Worm (Caenorhabditis elegans) whole organism, L4 larva: Measurements from ENCODE around the gene kqt-1.
A peak's percentile ranks its signal among the peaks of the same experiment; 100 is the strongest.

Experiments
- R02D3.7 ChIP-seq: fragments of 150-350 bp; sonication (generic microtip); optimal IDR thresholded peaks from 3 replicates; lab custom pipeline; 2014; ENCODE audit warnings: missing biosample characterization, missing genetic modification characterization
- aha-1 ChIP-seq: fragments of 150-350 bp; peaks from one replicate; lab custom pipeline; 2014; ENCODE audit warnings: missing biosample characterization, missing genetic modification characterization
- lin-15B ChIP-seq: fragments of 150-350 bp; sonication (generic microtip); optimal IDR thresholded peaks from 3 replicates; lab custom pipeline; 2014; ENCODE audit warnings: missing biosample characterization, missing genetic modification characterization
- mep-1 ChIP-seq: fragments of 150-350 bp; sonication (generic microtip); optimal IDR thresholded peaks from 3 replicates; lab custom pipeline; 2014; ENCODE audit warnings: missing biosample characterization, missing genetic modification characterization
- skn-1 ChIP-seq: fragments of 150-350 bp; optimal IDR thresholded peaks from 2 replicates; lab custom pipeline; 2014; ENCODE audit warnings: missing biosample characterization, missing genetic modification characterization
- unc-62 ChIP-seq, 3 experiments: fragments of 150-350 bp in 1 of 3; sonication (generic microtip); optimal IDR thresholded peaks in 2 of 3; peaks in 1 of 3; 1 replicate in 1 of 3; 2 replicates in 2 of 3; lab custom pipeline; 2014 to 2017; ENCODE audit warnings: missing biosample characterization in 3 of 3, missing genetic modification characterization in 3 of 3, missing genetic modification reagents in 3 of 3, missing genotype in 1 of 3
- zag-1 ChIP-seq: fragments of 150-350 bp; optimal IDR thresholded peaks from 2 replicates; lab custom pipeline; 2014; ENCODE audit warnings: missing biosample characterization, missing genetic modification characterization

DNA sequence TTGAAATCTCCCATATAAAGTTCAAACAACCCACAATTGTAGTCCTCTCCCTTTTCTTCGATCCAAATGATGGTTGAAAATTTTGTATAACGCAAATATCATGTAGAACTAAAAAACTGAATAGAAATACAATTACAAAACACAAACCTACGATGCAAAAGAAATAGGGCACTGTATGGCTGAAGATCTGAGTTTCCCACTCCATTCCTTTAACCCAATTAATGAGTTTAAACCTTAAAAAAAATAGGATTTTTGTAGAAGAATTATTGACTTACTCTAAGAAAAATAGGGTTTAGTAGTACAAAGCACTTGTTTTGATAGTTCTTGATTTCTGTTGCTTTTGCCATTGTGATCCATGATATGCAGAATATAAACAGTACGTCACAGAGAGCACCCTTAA lies 35.4 kb upstream of the kqt-1 start:
- TF ChIP-seq unc-62 (GFP tag; optimal IDR thresholded peaks at IDR 0.05 in 1 of 2; lab: Kevin White, UChicago) (peak in 1 of 2 experiments; percentile 93), unc-62 (tag; optimal IDR thresholded peaks at IDR 0.05; lab: Kevin White, UChicago) (no peak), zag-1 (tag; lab: Kevin White, UChicago) (no peak), mep-1 (tag; lab: Kevin White, UChicago) (no peak), skn-1 (tag; lab: Kevin White, UChicago) (no peak), lin-15B (no peak), aha-1 (tag; lab: Kevin White, UChicago) (no peak), R02D3.7 (no peak)
